Fruit fly (Drosophila melanogaster) whole organism, adult: ENCODE data around the gene CG4653.

Experiments
- CG11617 ChIP-seq: fragments of 200-800 bp; sonication (Bioruptor generic); optimal IDR thresholded peaks from 2 replicates; lab custom pipeline; 2017; ENCODE audit warnings: mild to moderate bottlenecking, missing biosample characterization, missing genetic modification reagents, missing genetic modification characterization
- CG12768 ChIP-seq: fragments of 200-800 bp; sonication (Bioruptor generic); optimal IDR thresholded peaks from 2 replicates; lab custom pipeline; 2017; ENCODE audit warnings: missing biosample characterization, missing genetic modification characterization, mild to moderate bottlenecking, moderate library complexity, missing genetic modification reagents
- CG14711 ChIP-seq: fragments of 200-800 bp; sonication (Bioruptor generic); optimal IDR thresholded peaks from 2 replicates; lab custom pipeline; 2018; ENCODE audit warnings: missing biosample characterization, mild to moderate bottlenecking, missing genetic modification characterization, moderate library complexity
- CG1620 ChIP-seq: fragments of 200-800 bp; sonication (Bioruptor generic); optimal IDR thresholded peaks from 2 replicates; lab custom pipeline; 2016; ENCODE audit warnings: missing biosample characterization, missing genetic modification characterization
- CG33017 ChIP-seq: fragments of 200-800 bp; sonication (Bioruptor generic); optimal IDR thresholded peaks from 2 replicates; lab custom pipeline; 2018; ENCODE audit warnings: missing biosample characterization, mild to moderate bottlenecking, missing genetic modification characterization, moderate library complexity
- CG5204 ChIP-seq: fragments of 200-800 bp; sonication (Bioruptor generic); optimal IDR thresholded peaks from 2 replicates; lab custom pipeline; 2016; ENCODE audit warnings: missing biosample characterization, missing genetic modification characterization
- CG7045 ChIP-seq: fragments of 200-800 bp; sonication (Bioruptor generic); optimal IDR thresholded peaks from 2 replicates; lab custom pipeline; 2017; ENCODE audit warnings: missing biosample characterization, mild to moderate bottlenecking, missing genetic modification characterization
- CG7101 ChIP-seq: fragments of 200-800 bp; sonication (Bioruptor generic); optimal IDR thresholded peaks from 2 replicates; lab custom pipeline; 2018; ENCODE audit warnings: missing biosample characterization, mild to moderate bottlenecking, missing genetic modification characterization, moderate library complexity
- Clk ChIP-seq: fragments of 200-800 bp; sonication (Bioruptor generic); optimal IDR thresholded peaks from 2 replicates; lab custom pipeline; 2017; ENCODE audit warnings: missing biosample characterization, missing genetic modification characterization
- Hr96 ChIP-seq: fragments of 200-800 bp; sonication (Bioruptor generic); optimal IDR thresholded peaks from 2 replicates; lab custom pipeline; 2016; ENCODE audit warnings: missing biosample characterization, missing genetic modification characterization
- Mnt ChIP-seq: fragments of 200-800 bp; sonication (Bioruptor generic); optimal IDR thresholded peaks from 2 replicates; lab custom pipeline; 2016; ENCODE audit warnings: missing biosample characterization, mild to moderate bottlenecking, missing genetic modification characterization
- bab1 ChIP-seq: fragments of 200-800 bp; sonication (Bioruptor generic); optimal IDR thresholded peaks from 3 replicates; lab custom pipeline; 2019; ENCODE audit warnings: missing biosample characterization, mild to moderate bottlenecking, missing genetic modification characterization, moderate library complexity
- cic ChIP-seq: fragments of 200-800 bp; sonication (Bioruptor generic); optimal IDR thresholded peaks from 2 replicates; lab custom pipeline; 2017; ENCODE audit warnings: missing biosample characterization, mild to moderate bottlenecking, missing genetic modification characterization, moderate library complexity
- cnc ChIP-seq, 2 experiments: fragments of >200 bp; optimal IDR thresholded peaks; 2 replicates each; lab custom pipeline; 2017
- kay ChIP-seq: fragments of 200-800 bp; sonication (Bioruptor generic); peaks from one replicate; lab custom pipeline; 2016; ENCODE audit warnings: missing biosample characterization, missing genetic modification characterization, borderline replicate concordance
- ovo ChIP-seq: fragments of 200-800 bp; sonication (Bioruptor generic); optimal IDR thresholded peaks from 2 replicates; lab custom pipeline; 2016; ENCODE audit warnings: missing biosample characterization, missing genetic modification characterization
- pad ChIP-seq: fragments of 200-800 bp; sonication (Bioruptor generic); optimal IDR thresholded peaks from 3 replicates; lab custom pipeline; 2017; ENCODE audit warnings: missing biosample characterization, missing genetic modification characterization, mild to moderate bottlenecking, moderate library complexity, missing genetic modification reagents
- tj ChIP-seq: fragments of 200-800 bp; sonication (Bioruptor generic); optimal IDR thresholded peaks from 3 replicates; lab custom pipeline; 2017; ENCODE audit warnings: missing biosample characterization, mild to moderate bottlenecking, missing genetic modification characterization, moderate library complexity
- toe ChIP-seq: fragments of 200-800 bp; sonication (Bioruptor generic); optimal IDR thresholded peaks from 2 replicates; lab custom pipeline; 2016; ENCODE audit warnings: missing biosample characterization, missing genetic modification characterization

CG4653 gene

dm6 chrX:16670262-16670661 lies 33.6 kb upstream of the CG4653 start:
- TF ChIP-seq CG7101 (tag; lab: Kevin White, UChicago) (no peak), kay (GFP tag; lab: Kevin White, UChicago) (peak; percentile 28), cnc (optimal IDR thresholded peaks at IDR 0.05; lab: Kevin White, UChicago) (no peak), CG1620 (GFP tag; lab: Kevin White, UChicago) (no peak)

DNA sequence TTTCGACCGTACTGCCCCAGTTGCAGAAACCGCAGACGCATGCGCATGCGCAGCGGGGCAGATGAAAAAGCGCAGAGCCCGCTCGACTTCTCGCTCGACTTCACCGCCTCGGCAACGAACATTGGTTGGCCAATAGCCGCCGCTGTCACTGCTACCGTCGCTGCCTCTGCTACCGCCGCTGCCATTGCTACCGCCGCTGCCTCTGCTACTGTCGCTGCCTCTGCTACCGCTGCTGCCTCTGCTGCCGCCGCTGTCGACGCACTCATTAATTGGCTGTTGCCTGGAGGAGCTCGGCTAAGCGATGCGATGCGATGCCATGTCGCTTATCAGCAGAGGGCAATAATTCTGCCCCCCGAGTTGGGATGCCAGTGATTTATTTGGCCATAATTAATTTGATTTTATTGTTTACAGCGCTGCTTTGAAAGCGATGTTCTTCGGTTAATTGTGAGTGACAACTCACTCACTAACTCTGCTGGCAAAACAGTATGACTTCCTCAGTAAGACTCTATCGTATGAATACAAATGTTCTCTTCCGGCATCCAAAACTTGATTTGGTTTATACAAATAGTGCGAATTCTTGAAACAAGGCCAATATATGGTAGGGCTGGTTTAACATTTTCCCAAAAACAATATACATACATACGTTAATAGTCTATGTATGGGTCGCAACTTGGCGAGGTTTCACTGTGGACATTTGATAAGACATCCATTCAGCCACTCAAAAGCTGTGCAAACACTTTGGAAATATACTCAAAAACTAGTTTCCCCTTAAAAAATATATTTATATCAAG lies 33.0 kb upstream of the CG4653 start:
- peak; percentile 39 for TF ChIP-seq CG14711
- no peak for TF ChIP-seq CG33017
- peak; percentile 9 for TF ChIP-seq pad (GFP tag; lab: Kevin White, UChicago)

- no peak for TF ChIP-seq Hr96
- no peak for TF ChIP-seq cic (GFP tag; lab: Kevin White, UChicago)
- no peak for TF ChIP-seq CG7045
- no peak for TF ChIP-seq CG12768 (GFP tag; lab: Kevin White, UChicago)
- no peak for TF ChIP-seq CG33017
- TF ChIP-seq kay (GFP tag; lab: Kevin White, UChicago): no peak
- no peak for TF ChIP-seq pad (GFP tag; lab: Kevin White, UChicago)
- no peak for TF ChIP-seq bab1
- TF ChIP-seq tj: no peak
- no peak for TF ChIP-seq Clk (GFP tag; lab: Kevin White, UChicago)
- TF ChIP-seq cnc (optimal IDR thresholded peaks at IDR 0.05; lab: Kevin White, UChicago): no peak
- no peak for TF ChIP-seq Mnt (GFP tag; lab: Kevin White, UChicago)
- TF ChIP-seq toe (GFP tag; lab: Kevin White, UChicago): no peak
- TF ChIP-seq CG1620 (GFP tag; lab: Kevin White, UChicago): no peak
- no peak for TF ChIP-seq CG14711
Measured at dm6 chrX:16672904-16673303, 31.0 kb upstream of the CG4653 start.

- no peak for TF ChIP-seq pad (GFP tag; lab: Kevin White, UChicago)
- TF ChIP-seq ovo (GFP tag; lab: Kevin White, UChicago): no peak
- no peak for TF ChIP-seq Hr96
- no peak for TF ChIP-seq CG33017
- no peak for TF ChIP-seq CG14711
- TF ChIP-seq cic (GFP tag; lab: Kevin White, UChicago): no peak
- no peak for TF ChIP-seq Clk (GFP tag; lab: Kevin White, UChicago)
- no peak for TF ChIP-seq bab1
- no peak for TF ChIP-seq CG7101 (tag; lab: Kevin White, UChicago)
- no peak for TF ChIP-seq CG12768 (GFP tag; lab: Kevin White, UChicago)
- TF ChIP-seq kay (GFP tag; lab: Kevin White, UChicago): no peak
- TF ChIP-seq tj: no peak
Measured at dm6 chrX:16674538-16674937, 29.3 kb upstream of the CG4653 start.

- TF ChIP-seq ovo (GFP tag; lab: Kevin White, UChicago): no peak
- no peak for TF ChIP-seq CG7101 (tag; lab: Kevin White, UChicago)
- TF ChIP-seq CG14711: no peak
- no peak for TF ChIP-seq cnc (optimal IDR thresholded peaks at IDR 0.05; lab: Kevin White, UChicago)
- no peak for TF ChIP-seq toe (GFP tag; lab: Kevin White, UChicago)
Measured at dm6 chrX:16676653-16677052, 27.2 kb upstream of the CG4653 start, which contains the start of gene CG13012. CG13012 (minus strand) TSS chrX:16676753.

DNA sequence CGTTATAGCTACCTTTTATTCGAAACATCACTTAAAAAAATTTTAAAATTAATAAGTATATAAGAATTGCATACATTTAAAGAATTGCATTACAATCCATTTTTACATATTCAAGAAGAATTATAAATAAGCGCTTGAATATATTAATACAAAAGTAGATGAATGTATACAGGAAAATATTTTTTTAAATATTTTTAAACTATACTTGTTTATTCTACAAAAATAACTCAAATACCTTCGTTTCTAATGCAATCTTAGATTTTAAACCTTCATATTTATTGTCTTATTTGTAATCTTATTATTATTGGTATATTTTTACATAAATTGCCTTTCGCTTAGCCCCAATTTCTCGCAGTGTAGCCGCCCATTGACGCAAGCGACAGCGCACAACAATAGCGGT lies 26.7 kb upstream of the CG4653 start:
- TF ChIP-seq CG7045 (no peak), pad (GFP tag; lab: Kevin White, UChicago) (no peak), CG14711 (peak; percentile 7), kay (GFP tag; lab: Kevin White, UChicago) (no peak), cnc (optimal IDR thresholded peaks at IDR 0.05; lab: Kevin White, UChicago) (no peak), CG5204 (GFP tag; lab: Kevin White, UChicago) (no peak), bab1 (no peak), CG11617 (GFP tag; lab: Kevin White, UChicago) (peak; percentile 9), ovo (GFP tag; lab: Kevin White, UChicago) (no peak), toe (GFP tag; lab: Kevin White, UChicago) (no peak), CG7101 (tag; lab: Kevin White, UChicago) (peak; percentile 55)

DNA sequence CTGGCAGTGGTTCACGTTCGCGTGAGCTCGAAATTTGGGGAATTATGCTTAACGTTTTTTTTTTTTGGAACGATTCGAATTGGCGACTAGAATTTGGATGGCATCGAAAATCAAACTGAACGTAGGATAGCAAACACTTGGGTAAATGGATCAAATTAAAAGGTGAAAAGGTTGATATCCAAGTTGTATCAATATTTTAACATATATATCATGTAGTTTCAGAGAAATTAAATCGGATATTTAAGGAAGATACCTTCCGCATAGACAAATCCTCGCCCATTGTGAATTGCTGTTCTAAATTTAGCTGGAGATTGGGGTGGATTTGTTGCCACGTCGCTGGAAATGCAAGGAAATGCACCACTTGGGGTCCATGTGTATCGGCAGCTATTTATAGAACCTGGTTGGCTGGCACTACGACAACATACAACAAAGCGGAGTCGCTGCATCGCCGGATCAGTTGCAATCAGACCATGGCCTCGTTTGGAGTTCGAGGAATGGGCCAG lies 25.0 kb upstream of the CG4653 start, which contains the start of the genes CG13010 and sing:
Gene CG13010 (minus strand): TSS at position 101 of the 503 bp plus-strand sequence.
Gene sing (plus strand): TSS at position 453 of the 503 bp plus-strand sequence.
- TF ChIP-seq CG5204 (GFP tag; lab: Kevin White, UChicago): no peak
- TF ChIP-seq cic (GFP tag; lab: Kevin White, UChicago): no peak
- TF ChIP-seq CG7101 (tag; lab: Kevin White, UChicago): no peak
- no peak for TF ChIP-seq cnc (optimal IDR thresholded peaks at IDR 0.05; lab: Kevin White, UChicago)
- TF ChIP-seq CG7045: no peak
- TF ChIP-seq Clk (GFP tag; lab: Kevin White, UChicago): no peak
- TF ChIP-seq bab1: no peak
- no peak for TF ChIP-seq CG14711
